Fruit fly (Drosophila melanogaster) whole organism, embryonic: Measurements from ENCODE around the gene CG14647.

ENCODE experiments used
- Ada2b ChIP-seq: fragments of 200-800 bp; sonication (Bioruptor generic); IDR thresholded peaks from 2 replicates; pipeline ENCODE4 v1.3.6; 2022; ENCODE audit warnings: missing biosample characterization, missing genetic modification characterization
- Atf-2 ChIP-seq: fragments of 200-800 bp; sonication (Bioruptor generic); optimal IDR thresholded peaks from 2 replicates; lab custom pipeline; 2016; ENCODE audit warnings: missing biosample characterization, missing genetic modification characterization
- CG10209 ChIP-seq: fragments of 200-800 bp; sonication (Bioruptor generic); optimal IDR thresholded peaks from 3 replicates; lab custom pipeline; 2017; ENCODE audit warnings: missing biosample characterization, mild to moderate bottlenecking, missing genetic modification characterization, missing genetic modification reagents
- CG10959 ChIP-seq: fragments of 200-800 bp; sonication (Bioruptor generic); IDR thresholded peaks from 2 replicates; pipeline ENCODE4 v1.3.6; 2022; ENCODE audit warnings: missing biosample characterization, missing genetic modification characterization
- CG12155 ChIP-seq: fragments of 200-800 bp; sonication (Bioruptor generic); optimal IDR thresholded peaks from 3 replicates; lab custom pipeline; 2016; ENCODE audit warnings: missing biosample characterization, missing genetic modification characterization
- CG12236 ChIP-seq: fragments of 200-800 bp; sonication (Bioruptor generic); optimal IDR thresholded peaks from 2 replicates; lab custom pipeline; 2016; ENCODE audit warnings: missing biosample characterization, missing genetic modification characterization
- CG16815 ChIP-seq: fragments of 200-800 bp; sonication (Bioruptor generic); optimal IDR thresholded peaks from 3 replicates; lab custom pipeline; 2017; ENCODE audit warnings: missing biosample characterization, mild to moderate bottlenecking, missing genetic modification characterization
- CG16863 ChIP-seq: fragments of 200-800 bp; sonication (Bioruptor generic); optimal IDR thresholded peaks from 3 replicates; lab custom pipeline; 2016; ENCODE audit warnings: missing biosample characterization, missing genetic modification characterization
- CG17361 ChIP-seq: fragments of 200-800 bp; sonication (Bioruptor generic); IDR thresholded peaks from 3 replicates; pipeline ENCODE4 v1.3.6; 2022; ENCODE audit warnings: missing biosample characterization, missing genetic modification characterization
- CG2202 ChIP-seq: fragments of 200-800 bp; sonication (Bioruptor generic); optimal IDR thresholded peaks from 2 replicates; lab custom pipeline; 2018; ENCODE audit warnings: missing biosample characterization, mild to moderate bottlenecking, missing genetic modification characterization
- CG2678 ChIP-seq: fragments of 200-800 bp; sonication (Bioruptor generic); optimal IDR thresholded peaks from 3 replicates; lab custom pipeline; 2019; ENCODE audit warnings: missing biosample characterization, mild to moderate bottlenecking, missing genetic modification characterization, moderate library complexity
- CG6689 ChIP-seq: fragments of 200-800 bp; sonication (Bioruptor generic); IDR thresholded peaks from 2 replicates; pipeline ENCODE4 v1.3.6; 2022; ENCODE audit warnings: missing biosample characterization, missing genetic modification characterization
- CG6765 ChIP-seq: fragments of 200-800 bp; sonication (Bioruptor generic); optimal IDR thresholded peaks from 3 replicates; lab custom pipeline; 2017; ENCODE audit warnings: missing biosample characterization, mild to moderate bottlenecking, missing genetic modification characterization
- CG7372 ChIP-seq: fragments of 200-800 bp; sonication (Bioruptor generic); IDR thresholded peaks from 2 replicates; pipeline ENCODE4 v1.3.6; 2022; ENCODE audit warnings: missing biosample characterization, missing genetic modification characterization
- CG8281 ChIP-seq: fragments of 200-800 bp; sonication (Bioruptor generic); optimal IDR thresholded peaks from 2 replicates; lab custom pipeline; 2018; ENCODE audit warnings: missing biosample characterization, mild to moderate bottlenecking, missing genetic modification characterization, moderate library complexity
- Doc3 ChIP-seq: fragments of 200-800 bp; sonication (Bioruptor generic); IDR thresholded peaks from 3 replicates; pipeline ENCODE4 v1.3.6; 2022; ENCODE audit warnings: missing biosample characterization, missing genetic modification characterization; ENCODE audit not compliant: partially characterized antibody
- Dref ChIP-seq: fragments of 200-800 bp; sonication (Bioruptor generic); IDR thresholded peaks from 2 replicates; pipeline ENCODE4 v1.3.6; 2022; ENCODE audit warnings: missing biosample characterization, missing genetic modification characterization
- Ets97D ChIP-seq: fragments of 200-800 bp; sonication (Bioruptor generic); optimal IDR thresholded peaks from 3 replicates; lab custom pipeline; 2016; ENCODE audit warnings: missing biosample characterization, missing genetic modification characterization
- Gug ChIP-seq: fragments of 200-800 bp; sonication (Bioruptor generic); IDR thresholded peaks from 4 replicates; pipeline ENCODE4 v1.3.6; 2022; ENCODE audit warnings: missing biosample characterization, missing genetic modification characterization
- HHEX ChIP-seq: fragments of 200-800 bp; sonication (Bioruptor generic); optimal IDR thresholded peaks from 3 replicates; lab custom pipeline; 2017; ENCODE audit warnings: missing biosample characterization, mild to moderate bottlenecking, missing genetic modification characterization, missing genetic modification reagents
- Hmr ChIP-seq: fragments of 200-800 bp; sonication (Bioruptor generic); optimal IDR thresholded peaks from 3 replicates; lab custom pipeline; 2017; ENCODE audit warnings: mild to moderate bottlenecking, missing biosample characterization, missing genetic modification reagents, missing genetic modification characterization
- Meics ChIP-seq: fragments of 200-800 bp; sonication (Bioruptor generic); optimal IDR thresholded peaks from 2 replicates; lab custom pipeline; 2017; ENCODE audit warnings: missing biosample characterization, mild to moderate bottlenecking, missing genetic modification characterization
- NFAT ChIP-seq: fragments of 200-800 bp; sonication (Bioruptor generic); IDR thresholded peaks from 2 replicates; pipeline ENCODE4 v1.3.6; 2022; ENCODE audit warnings: missing biosample characterization, missing genetic modification characterization
- Six4 ChIP-seq: fragments of 200-800 bp; sonication (Bioruptor generic); optimal IDR thresholded peaks from 2 replicates; lab custom pipeline; 2016; ENCODE audit warnings: missing biosample characterization, missing genetic modification characterization
- ab ChIP-seq: fragments of 200-800 bp; sonication (Bioruptor generic); optimal IDR thresholded peaks from 2 replicates; lab custom pipeline; 2016; ENCODE audit warnings: missing biosample characterization, missing genetic modification characterization
- ara ChIP-seq: fragments of 200-800 bp; sonication (Bioruptor generic); IDR thresholded peaks from 2 replicates; pipeline ENCODE4 v1.3.6; 2022; ENCODE audit warnings: missing biosample characterization, missing genetic modification characterization
- bcd ChIP-seq: fragments of 200-800 bp; sonication (Bioruptor generic); optimal IDR thresholded peaks from 2 replicates; lab custom pipeline; 2017; ENCODE audit warnings: missing biosample characterization, mild to moderate bottlenecking, missing genetic modification characterization
- cad ChIP-seq: fragments of >200 bp; optimal IDR thresholded peaks from 2 replicates; lab custom pipeline; 2017; ENCODE audit warnings: missing biosample characterization, missing genetic modification characterization
- corto ChIP-seq: fragments of 200-800 bp; sonication (Bioruptor generic); optimal IDR thresholded peaks from 2 replicates; lab custom pipeline; 2016; ENCODE audit warnings: missing biosample characterization, mild to moderate bottlenecking, missing genetic modification characterization, moderate library complexity
- crp ChIP-seq, 2 experiments: fragments of 200-800 bp; sonication (Bioruptor generic); optimal IDR thresholded peaks; 2 replicates in 1 of 2; 3 replicates in 1 of 2; lab custom pipeline; 2017; ENCODE audit warnings: missing biosample characterization in 2 of 2, missing genetic modification characterization in 2 of 2, mild to moderate bottlenecking in 1 of 2, moderate library complexity in 1 of 2
- dan ChIP-seq: fragments of 200-800 bp; sonication (Bioruptor generic); IDR thresholded peaks from 2 replicates; pipeline ENCODE4 v1.3.6; 2022; ENCODE audit warnings: missing biosample characterization, missing genetic modification characterization
- danr ChIP-seq: fragments of 200-800 bp; sonication (Bioruptor generic); IDR thresholded peaks from 2 replicates; pipeline ENCODE4 v1.3.6; 2022; ENCODE audit warnings: missing biosample characterization, missing genetic modification characterization
- fu2 ChIP-seq: fragments of 200-800 bp; sonication (Bioruptor generic); optimal IDR thresholded peaks from 2 replicates; lab custom pipeline; 2016; ENCODE audit warnings: missing biosample characterization, missing genetic modification characterization
- gcm ChIP-seq: fragments of 200-800 bp; sonication (Bioruptor generic); optimal IDR thresholded peaks from 2 replicates; lab custom pipeline; 2019; ENCODE audit warnings: missing biosample characterization, mild to moderate bottlenecking, missing genetic modification characterization, moderate library complexity
- gem ChIP-seq: fragments of 200-800 bp; sonication (Bioruptor generic); optimal IDR thresholded peaks from 2 replicates; lab custom pipeline; 2019; ENCODE audit warnings: missing biosample characterization, mild to moderate bottlenecking, missing genetic modification characterization, moderate library complexity
- gfzf ChIP-seq: fragments of 200-800 bp; sonication (Bioruptor generic); optimal IDR thresholded peaks from 2 replicates; lab custom pipeline; 2016; ENCODE audit warnings: missing biosample characterization, mild to moderate bottlenecking, missing genetic modification characterization, moderate library complexity
- gro ChIP-seq: fragments of 200-800 bp; sonication (Bioruptor generic); optimal IDR thresholded peaks from 2 replicates; lab custom pipeline; 2016; ENCODE audit warnings: missing biosample characterization, missing genetic modification characterization
- hkb ChIP-seq, 2 experiments: fragments of 200-800 bp in 1 of 2; fragments of >200 bp in 1 of 2; sonication (Bioruptor generic) in 1 of 2; IDR thresholded peaks in 1 of 2; optimal IDR thresholded peaks in 1 of 2; 2 replicates each; pipeline versions ENCODE4 v1.3.6 to Lab custom; 2017 to 2022; ENCODE audit warnings: missing biosample characterization in 1 of 2, missing genetic modification characterization in 1 of 2
- klu ChIP-seq: fragments of 200-800 bp; sonication (Bioruptor generic); IDR thresholded peaks from 2 replicates; pipeline ENCODE4 v1.3.6; 2022; ENCODE audit warnings: missing biosample characterization, missing genetic modification characterization
- lbe ChIP-seq: fragments of 200-800 bp; sonication (Bioruptor generic); optimal IDR thresholded peaks from 2 replicates; lab custom pipeline; 2016; ENCODE audit warnings: missing biosample characterization, mild to moderate bottlenecking, missing genetic modification characterization
- pb ChIP-seq: fragments of 200-800 bp; sonication (Bioruptor generic); optimal IDR thresholded peaks from 3 replicates; lab custom pipeline; 2016; ENCODE audit warnings: missing biosample characterization, missing genetic modification characterization
- rib ChIP-seq: fragments of 200-800 bp; sonication (Bioruptor generic); IDR thresholded peaks from 2 replicates; pipeline ENCODE4 v1.3.6; 2022; ENCODE audit warnings: missing biosample characterization, missing genetic modification characterization
- salm ChIP-seq: fragments of 200-800 bp; sonication (Bioruptor generic); optimal IDR thresholded peaks from 2 replicates; lab custom pipeline; 2018; ENCODE audit warnings: missing biosample characterization, mild to moderate bottlenecking, missing genetic modification characterization
- slou ChIP-seq: fragments of 200-800 bp; sonication (Bioruptor generic); optimal IDR thresholded peaks from 3 replicates; lab custom pipeline; 2016; ENCODE audit warnings: missing biosample characterization, missing genetic modification characterization
- tio ChIP-seq: fragments of 200-800 bp; sonication (Bioruptor generic); optimal IDR thresholded peaks from 2 replicates; lab custom pipeline; 2017; ENCODE audit warnings: missing biosample characterization, missing genetic modification characterization, inconsistent platforms
- tna ChIP-seq: fragments of 200-800 bp; sonication (Bioruptor generic); IDR thresholded peaks from 2 replicates; pipeline ENCODE4 v1.3.6; 2022; ENCODE audit warnings: missing biosample characterization, missing genetic modification characterization; ENCODE audit not compliant: partially characterized antibody
- unpg ChIP-seq: fragments of 200-800 bp; sonication (Bioruptor generic); optimal IDR thresholded peaks from 3 replicates; lab custom pipeline; 2018; ENCODE audit warnings: missing biosample characterization, mild to moderate bottlenecking, missing genetic modification characterization, moderate library complexity
- vvl ChIP-seq: fragments of 200-800 bp; sonication (Bioruptor generic); IDR thresholded peaks from 2 replicates; pipeline ENCODE4 v1.3.6; 2022; ENCODE audit warnings: missing biosample characterization, missing genetic modification characterization
- wor ChIP-seq: fragments of 200-800 bp; sonication (Bioruptor generic); IDR thresholded peaks from 2 replicates; pipeline ENCODE4 v1.3.6; 2022; ENCODE audit warnings: missing biosample characterization, missing genetic modification characterization

Gene CG14647

DNA sequence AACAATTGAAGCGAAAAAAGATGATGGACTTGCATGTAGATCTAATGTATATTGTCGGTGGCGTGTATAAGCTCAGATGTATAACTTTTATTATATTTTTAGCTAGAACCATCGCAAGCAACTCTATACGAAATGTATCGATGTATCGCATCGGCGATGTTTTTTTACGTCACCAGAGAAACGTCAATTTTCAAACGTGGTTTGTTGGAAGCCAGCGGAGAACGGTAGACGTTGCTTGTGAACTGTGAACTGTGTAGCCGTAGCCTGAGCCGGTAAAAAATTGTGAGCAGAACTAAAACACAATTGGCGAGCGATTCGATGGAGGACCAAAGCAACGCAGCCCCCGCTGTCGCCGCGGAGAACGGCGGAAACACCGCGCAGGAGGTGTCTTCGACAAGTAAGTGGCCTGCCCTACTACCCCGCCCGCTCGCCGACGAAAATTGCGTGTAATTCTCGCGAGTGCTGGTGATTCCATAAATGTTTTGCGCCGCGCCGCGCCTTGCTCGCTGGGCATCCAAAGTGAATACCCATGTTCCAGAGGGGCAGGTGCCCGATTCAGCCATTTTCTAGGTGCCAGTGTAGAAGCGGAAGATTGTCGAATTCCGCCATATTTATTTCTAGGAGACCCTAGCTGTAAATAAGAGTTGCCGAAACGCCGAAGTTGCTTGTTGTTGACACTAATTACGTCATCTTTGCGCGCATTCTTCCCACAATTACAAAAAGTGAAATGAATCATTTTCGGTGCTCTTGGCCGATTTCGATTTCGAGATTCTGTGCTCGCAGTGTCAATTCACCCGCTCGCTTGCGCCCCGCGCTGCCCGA lies 2.8 kb downstream of the CG14647 start, which contains the start of gene lost (continued):
- no peak for TF ChIP-seq CG8281 (tag; lab: Kevin White, UChicago)
- peak; percentile 38; the same call in 1 of the 2 replicates for TF ChIP-seq CG6689 (GFP tag; lab: Robert Waterston, UW)
- no peak for TF ChIP-seq danr (GFP tag; lab: Robert Waterston, UW)
- TF ChIP-seq gem = peak; percentile 40
- TF ChIP-seq salm (tag; lab: Kevin White, UChicago) = no peak
- peak; percentile 35; the same call in 1 of the 3 replicates for TF ChIP-seq CG17361
- no peak for TF ChIP-seq CG10959 (GFP tag; lab: Robert Waterston, UW)
- TF ChIP-seq CG12236 (GFP tag; lab: Kevin White, UChicago) = no peak
- TF ChIP-seq tio = no peak
- TF ChIP-seq fu2 (GFP tag; lab: Kevin White, UChicago) = peak; percentile 22
- TF ChIP-seq Meics (GFP tag; lab: Kevin White, UChicago) = no peak
- TF ChIP-seq unpg = no peak
- peak; percentile 75 for TF ChIP-seq NFAT (GFP tag; lab: Robert Waterston, UW)
- TF ChIP-seq crp (GFP tag; optimal IDR thresholded peaks at IDR 0.05; lab: Kevin White, UChicago) = no peak
- TF ChIP-seq gcm (GFP tag; lab: Kevin White, UChicago) = no peak
- no peak for TF ChIP-seq Ada2b
- no peak for TF ChIP-seq Six4 (GFP tag; lab: Kevin White, UChicago)
- no peak for TF ChIP-seq klu (GFP tag; lab: Robert Waterston, UW)
- TF ChIP-seq corto (GFP tag; lab: Kevin White, UChicago) = no peak
- TF ChIP-seq CG2678 (tag; lab: Kevin White, UChicago) = no peak
- TF ChIP-seq CG12155 (GFP tag; lab: Kevin White, UChicago) = peak; percentile 27
- TF ChIP-seq wor (GFP tag; lab: Robert Waterston, UW) = no peak
- no peak for TF ChIP-seq hkb (optimal IDR thresholded peaks at IDR 0.05; lab: Kevin White, UChicago)
- TF ChIP-seq hkb (GFP tag; IDR thresholded peaks at IDR 0.05; lab: Robert Waterston, UW) = no peak
- peak; percentile 56 for TF ChIP-seq vvl (GFP tag; lab: Robert Waterston, UW)
- TF ChIP-seq slou (GFP tag; lab: Kevin White, UChicago) = no peak
- TF ChIP-seq Doc3 = peak; percentile 95
- TF ChIP-seq dan = no peak
- TF ChIP-seq gro (GFP tag; lab: Kevin White, UChicago) = no peak
- TF ChIP-seq CG16863 (GFP tag; lab: Kevin White, UChicago) = peak; percentile 17
- no peak for TF ChIP-seq cad (GFP tag; lab: Kevin White, UChicago)
- TF ChIP-seq CG16815 (GFP tag; lab: Kevin White, UChicago) = no peak
- no peak for TF ChIP-seq HHEX (GFP tag; lab: Kevin White, UChicago)
- TF ChIP-seq bcd (GFP tag; lab: Kevin White, UChicago) = peak; percentile 41
- TF ChIP-seq ara = peak; percentile 51; the same call in 1 of the 2 replicates
- peak; percentile 25 for TF ChIP-seq gfzf (GFP tag; lab: Kevin White, UChicago)
- TF ChIP-seq Dref (GFP tag; lab: Robert Waterston, UW) = peak; percentile 94
- TF ChIP-seq CG7372 (GFP tag; lab: Robert Waterston, UW) = no peak
- no peak for TF ChIP-seq CG10209 (GFP tag; lab: Kevin White, UChicago)
- TF ChIP-seq ab (GFP tag; lab: Kevin White, UChicago) = no peak
- TF ChIP-seq Gug (GFP tag; lab: Robert Waterston, UW) = peak; percentile 15; the same call in 2 of the 4 replicates
- TF ChIP-seq Atf-2 (GFP tag; lab: Kevin White, UChicago) = no peak
- TF ChIP-seq lbe = peak; percentile 61
- peak; percentile 10; the same call in 1 of the 2 replicates for TF ChIP-seq rib
- TF ChIP-seq CG6765 (GFP tag; lab: Kevin White, UChicago) = no peak
- TF ChIP-seq Ets97D = peak; percentile 94
- TF ChIP-seq Hmr (GFP tag; lab: Kevin White, UChicago) = peak; percentile 72
- no peak for TF ChIP-seq CG2202 (tag; lab: Kevin White, UChicago)
- TF ChIP-seq tna (GFP tag; lab: Robert Waterston, UW) = peak; percentile 96
- peak; percentile 3 for TF ChIP-seq pb (GFP tag; lab: Kevin White, UChicago)
